Fruit fly (Drosophila melanogaster): ENCODE measurements around the gene Hsc20.

dm6 chr3L:16265000-16265399 lies 32.1 kb downstream of the Hsc20 start, which contains the start of the genes CG13051 and CG13069:
- TF ChIP-seq CG8478 (optimal IDR thresholded peaks at IDR 0.05) (no peak), CTCF (optimal IDR thresholded peaks at IDR 0.05) (no peak)

Measured in S2 (cell line).